Worm (Caenorhabditis elegans) whole organism, young adult: ENCODE measurements around the gene sre-42.

Source experiments
- B0019.2 ChIP-seq: fragments of 200-800 bp; sonication (Bioruptor generic); conservative IDR thresholded peaks from 2 replicates; pipeline ENCODE4 v1.3.6; 2022; ENCODE audit warnings: missing genetic modification reagents, missing genetic modification characterization, missing compliant biosample characterization
- F10E7.11 ChIP-seq: sonication (generic microtip); optimal IDR thresholded peaks from 2 replicates; lab custom pipeline; 2017; ENCODE audit warnings: mild to moderate bottlenecking, missing genetic modification characterization, moderate library complexity, missing compliant biosample characterization
- F23B12.7 ChIP-seq: sonication (generic microtip); optimal IDR thresholded peaks from 2 replicates; lab custom pipeline; 2017; ENCODE audit warnings: missing genetic modification characterization, mild to moderate bottlenecking, missing compliant biosample characterization, antibody characterized with exemption, moderate library complexity; ENCODE audit not compliant: insufficient read depth
- F37B4.10 ChIP-seq: fragments of 200-800 bp; sonication (Bioruptor generic); IDR thresholded peaks from 2 replicates; pipeline ENCODE4 v1.3.6; 2022; ENCODE audit warnings: missing genetic modification characterization, missing compliant biosample characterization
- F39B2.1 ChIP-seq: fragments of 200-800 bp; sonication (Bioruptor generic); IDR thresholded peaks from 2 replicates; pipeline ENCODE4 v1.3.6; 2022; ENCODE audit warnings: missing genetic modification reagents, missing genetic modification characterization, missing compliant biosample characterization
- K12H6.12 ChIP-seq: fragments of 200-800 bp; sonication (Bioruptor generic); optimal IDR thresholded peaks from 2 replicates; lab custom pipeline; 2018; ENCODE audit warnings: mild to moderate bottlenecking, missing genetic modification characterization, missing compliant biosample characterization
- Y53F4B.3 ChIP-seq: fragments of 200-800 bp; sonication (Bioruptor generic); IDR thresholded peaks from 2 replicates; pipeline ENCODE4 v1.3.6; 2022; ENCODE audit warnings: missing genetic modification reagents, missing genetic modification characterization, missing compliant biosample characterization
- Y79H2A.3 ChIP-seq: fragments of 200-800 bp; sonication (Bioruptor generic); conservative IDR thresholded peaks from 2 replicates; pipeline ENCODE4 v1.3.6; 2022; ENCODE audit warnings: missing genetic modification reagents, missing genetic modification characterization, missing compliant biosample characterization
- akir-1 ChIP-seq: fragments of 200-800 bp; sonication (Bioruptor generic); optimal IDR thresholded peaks from 2 replicates; lab custom pipeline; 2018; ENCODE audit warnings: mild to moderate bottlenecking, missing genetic modification characterization, moderate library complexity, missing compliant biosample characterization
- ama-1 ChIP-seq, 3 experiments: fragments of 150-350 bp in 1 of 3; sonication (generic microtip) in 2 of 3; optimal IDR thresholded peaks; 2 replicates each; lab custom pipeline; 2014 to 2018; ENCODE audit warnings: missing biosample characterization in 2 of 3, missing genetic modification characterization in 2 of 3, missing genetic modification reagents in 2 of 3
- aptf-2 ChIP-seq: fragments of 200-800 bp; sonication (Bioruptor generic); conservative IDR thresholded peaks from 2 replicates; pipeline ENCODE4 v1.3.6; 2022; ENCODE audit warnings: missing genetic modification reagents, missing genetic modification characterization, missing compliant biosample characterization
- aptf-3 ChIP-seq: fragments of 200-800 bp; sonication (Bioruptor generic); IDR thresholded peaks from 2 replicates; pipeline ENCODE4 v1.3.6; 2022; ENCODE audit warnings: missing genetic modification characterization, missing compliant biosample characterization
- athp-1 ChIP-seq: sonication (generic microtip); optimal IDR thresholded peaks from 2 replicates; lab custom pipeline; 2017; ENCODE audit warnings: mild to moderate bottlenecking, missing genetic modification characterization, missing compliant biosample characterization
- attf-6 ChIP-seq: fragments of 200-800 bp; sonication (Bioruptor generic); IDR thresholded peaks from 2 replicates; pipeline ENCODE4 v1.3.6; 2022; ENCODE audit warnings: missing genetic modification reagents, missing genetic modification characterization, missing compliant biosample characterization
- bed-1 ChIP-seq: fragments of 200-800 bp; sonication (Bioruptor generic); IDR thresholded peaks from 2 replicates; pipeline ENCODE4 v1.3.6; 2022; ENCODE audit warnings: missing genetic modification reagents, missing genetic modification characterization, missing compliant biosample characterization
- cebp-1 ChIP-seq, 2 experiments: fragments of 200-800 bp in 1 of 2; sonication (Bioruptor generic) in 1 of 2; sonication (generic microtip) in 1 of 2; IDR thresholded peaks in 1 of 2; optimal IDR thresholded peaks in 1 of 2; 2 replicates each; pipeline versions ENCODE4 v1.3.6 to Lab custom; 2017 to 2022; ENCODE audit warnings: missing compliant biosample characterization in 2 of 2, missing genetic modification characterization in 2 of 2, mild to moderate bottlenecking in 1 of 2, missing genetic modification reagents in 1 of 2, moderate library complexity in 1 of 2
- ceh-100 ChIP-seq: fragments of 200-800 bp; sonication (Bioruptor generic); IDR thresholded peaks from 2 replicates; pipeline ENCODE4 v1.3.6; 2022; ENCODE audit warnings: missing genetic modification reagents, missing genetic modification characterization, missing compliant biosample characterization
- ceh-40 ChIP-seq: fragments of 200-800 bp; sonication (Bioruptor generic); IDR thresholded peaks from 2 replicates; pipeline ENCODE4 v1.3.6; 2022; ENCODE audit warnings: missing genetic modification characterization, missing compliant biosample characterization
- ceh-58 ChIP-seq: fragments of 200-800 bp; sonication (Bioruptor generic); IDR thresholded peaks from 2 replicates; pipeline ENCODE4 v1.3.6; 2022; ENCODE audit warnings: missing genetic modification characterization, missing compliant biosample characterization
- dox-1 ChIP-seq: fragments of 200-800 bp; sonication (Bioruptor generic); IDR thresholded peaks from 2 replicates; pipeline ENCODE4 v1.3.6; 2022; ENCODE audit warnings: missing genetic modification reagents, missing genetic modification characterization, missing compliant biosample characterization
- dpl-1 ChIP-seq: fragments of 150-350 bp; optimal IDR thresholded peaks from 2 replicates; lab custom pipeline; 2014; ENCODE audit warnings: missing biosample characterization, missing genetic modification reagents, missing genetic modification characterization
- efl-1 ChIP-seq: fragments of 150-350 bp; optimal IDR thresholded peaks from 2 replicates; lab custom pipeline; 2014; ENCODE audit warnings: missing biosample characterization, missing genetic modification reagents, missing genetic modification characterization
- egl-44 ChIP-seq: fragments of 200-800 bp; sonication (Bioruptor generic); IDR thresholded peaks from 2 replicates; pipeline ENCODE4 v1.3.6; 2022; ENCODE audit warnings: missing genetic modification reagents, missing genetic modification characterization, missing compliant biosample characterization
- egrh-3 ChIP-seq: fragments of 200-800 bp; sonication (Bioruptor generic); IDR thresholded peaks from 2 replicates; pipeline ENCODE4 v1.3.6; 2022; ENCODE audit warnings: missing genetic modification reagents, missing genetic modification characterization, missing compliant biosample characterization
- him-1 ChIP-seq: sonication (generic microtip); optimal IDR thresholded peaks from 2 replicates; lab custom pipeline; 2016; ENCODE audit warnings: missing genotype, missing genetic modification reagents, missing genetic modification characterization, missing compliant biosample characterization
- hlh-26 ChIP-seq: fragments of 200-800 bp; sonication (Bioruptor generic); conservative IDR thresholded peaks from 2 replicates; pipeline ENCODE4 v1.3.6; 2022; ENCODE audit warnings: missing genetic modification reagents, missing genetic modification characterization, missing compliant biosample characterization
- hsf-1 ChIP-seq: fragments of 200-800 bp; sonication (Bioruptor generic); IDR thresholded peaks from 2 replicates; pipeline ENCODE4 v1.3.6; 2022; ENCODE audit warnings: missing genetic modification reagents, missing genetic modification characterization, missing compliant biosample characterization
- let-526 ChIP-seq: fragments of 200-800 bp; sonication (Bioruptor generic); IDR thresholded peaks from 2 replicates; pipeline ENCODE4 v1.3.6; 2022; ENCODE audit warnings: missing genetic modification reagents, missing genetic modification characterization, missing compliant biosample characterization
- let-607 ChIP-seq, 2 experiments: fragments of 200-800 bp in 1 of 2; sonication (Bioruptor generic) in 1 of 2; sonication (generic microtip) in 1 of 2; optimal IDR thresholded peaks; 2 replicates each; lab custom pipeline; 2016 to 2018; ENCODE audit warnings: mild to moderate bottlenecking in 2 of 2, missing compliant biosample characterization in 2 of 2, missing genetic modification characterization in 2 of 2, moderate library complexity in 2 of 2, missing genotype in 1 of 2
- lin-35 ChIP-seq, 3 experiments: fragments of 150-350 bp in 2 of 3; sonication (generic microtip) in 1 of 3; optimal IDR thresholded peaks; 2 replicates each; lab custom pipeline; 2014 to 2018; ENCODE audit warnings: missing biosample characterization in 3 of 3, missing genetic modification characterization in 3 of 3, missing genetic modification reagents in 3 of 3
- lin-40 ChIP-seq: sonication (generic microtip); optimal IDR thresholded peaks from 2 replicates; lab custom pipeline; 2016; ENCODE audit warnings: missing genetic modification characterization, mild to moderate bottlenecking, missing compliant biosample characterization, missing genotype, missing genetic modification reagents
- lin-54 ChIP-seq: fragments of 200-800 bp; sonication (Bioruptor generic); optimal IDR thresholded peaks from 2 replicates; lab custom pipeline; 2018; ENCODE audit warnings: mild to moderate bottlenecking, missing genetic modification characterization, missing compliant biosample characterization
- madf-3 ChIP-seq: fragments of 200-800 bp; sonication (Bioruptor generic); IDR thresholded peaks from 2 replicates; pipeline ENCODE4 v1.3.6; 2022; ENCODE audit warnings: missing genetic modification reagents, missing genetic modification characterization, missing compliant biosample characterization
- madf-6 ChIP-seq: fragments of 200-800 bp; sonication (Bioruptor generic); IDR thresholded peaks from 2 replicates; pipeline ENCODE4 v1.3.6; 2022; ENCODE audit warnings: missing genetic modification reagents, missing genetic modification characterization, missing compliant biosample characterization
- mcd-1 ChIP-seq: fragments of 200-800 bp; sonication (Bioruptor generic); IDR thresholded peaks from 2 replicates; pipeline ENCODE4 v1.3.6; 2022; ENCODE audit warnings: missing genetic modification reagents, missing genetic modification characterization, missing compliant biosample characterization
- mxl-1 ChIP-seq: sonication (generic microtip); optimal IDR thresholded peaks from 2 replicates; lab custom pipeline; 2016; ENCODE audit warnings: missing genetic modification characterization, missing compliant biosample characterization
- nfya-1 ChIP-seq: sonication (generic microtip); optimal IDR thresholded peaks from 2 replicates; lab custom pipeline; 2017; ENCODE audit warnings: antibody characterized with exemption, missing compliant biosample characterization, missing genetic modification characterization, borderline replicate concordance; ENCODE audit not compliant: insufficient read depth
- nhr-179 ChIP-seq: sonication (generic microtip); optimal IDR thresholded peaks from 2 replicates; lab custom pipeline; 2016; ENCODE audit warnings: mild to moderate bottlenecking, missing genetic modification characterization, missing compliant biosample characterization
- nhr-27 ChIP-seq: fragments of 200-800 bp; sonication (Bioruptor generic); optimal IDR thresholded peaks from 2 replicates; lab custom pipeline; 2018; ENCODE audit warnings: mild to moderate bottlenecking, missing genetic modification characterization, moderate library complexity, missing compliant biosample characterization
- nhr-90 ChIP-seq: sonication (generic microtip); optimal IDR thresholded peaks from 2 replicates; lab custom pipeline; 2016; ENCODE audit warnings: missing genotype, mild to moderate bottlenecking, missing genetic modification characterization, missing compliant biosample characterization
- pbrm-1 ChIP-seq: fragments of 200-800 bp; sonication (Bioruptor generic); IDR thresholded peaks from 2 replicates; pipeline ENCODE4 v1.3.6; 2022; ENCODE audit warnings: missing genetic modification reagents, missing genetic modification characterization, missing compliant biosample characterization
- sea-2 ChIP-seq: fragments of 200-800 bp; sonication (Bioruptor generic); IDR thresholded peaks from 2 replicates; pipeline ENCODE4 v1.3.6; 2022; ENCODE audit warnings: missing genetic modification characterization, missing compliant biosample characterization
- somi-1 ChIP-seq: fragments of 200-800 bp; sonication (Bioruptor generic); optimal IDR thresholded peaks from 2 replicates; lab custom pipeline; 2018; ENCODE audit warnings: mild to moderate bottlenecking, missing genetic modification characterization, missing compliant biosample characterization
- tlf-1 ChIP-seq: fragments of 200-800 bp; sonication (Bioruptor generic); optimal IDR thresholded peaks from 2 replicates; lab custom pipeline; 2018; ENCODE audit warnings: mild to moderate bottlenecking, missing genetic modification characterization, missing compliant biosample characterization
- xnd-1 ChIP-seq: sonication (generic microtip); optimal IDR thresholded peaks from 2 replicates; lab custom pipeline; 2016; ENCODE audit warnings: missing genotype, missing genetic modification reagents, missing genetic modification characterization, missing compliant biosample characterization
- zfh-2 ChIP-seq: fragments of 200-800 bp; sonication (Bioruptor generic); conservative IDR thresholded peaks from 2 replicates; pipeline ENCODE4 v1.3.6; 2022; ENCODE audit warnings: missing genetic modification reagents, missing genetic modification characterization, missing compliant biosample characterization
- ztf-18 ChIP-seq: sonication (generic microtip); optimal IDR thresholded peaks from 2 replicates; lab custom pipeline; 2016; ENCODE audit warnings: missing genotype, mild to moderate bottlenecking, missing genetic modification characterization, missing compliant biosample characterization
- ztf-26 ChIP-seq: sonication (generic microtip); optimal IDR thresholded peaks from 2 replicates; lab custom pipeline; 2017; ENCODE audit warnings: missing genetic modification characterization, missing compliant biosample characterization

Gene sre-42

ce11 chrII:12344787-12345186, 41.9 kb downstream of the sre-42 start, which contains the start of gene C44C11.6 (continued):
- TF ChIP-seq akir-1 (GFP tag; lab: Kevin White, UChicago) = no peak
- TF ChIP-seq Y53F4B.3 (GFP tag; lab: Robert Waterston, UW) = no peak
- no peak for TF ChIP-seq xnd-1 (tag; lab: Kevin White, UChicago)
- no peak for TF ChIP-seq F39B2.1 (GFP tag; lab: Robert Waterston, UW)
- TF ChIP-seq somi-1 (GFP tag; lab: Kevin White, UChicago) = no peak
- no peak for TF ChIP-seq egrh-3 (GFP tag; lab: Robert Waterston, UW)
- TF ChIP-seq madf-3 (GFP tag; lab: Robert Waterston, UW) = no peak
- TF ChIP-seq cebp-1 (GFP tag; IDR thresholded peaks at IDR 0.05; lab: Robert Waterston, UW) = no peak
- peak; percentile 12 for TF ChIP-seq cebp-1 (tag; optimal IDR thresholded peaks at IDR 0.05; lab: Kevin White, UChicago)
- no peak for TF ChIP-seq athp-1 (tag; lab: Kevin White, UChicago)
- no peak for TF ChIP-seq tlf-1 (GFP tag; lab: Kevin White, UChicago)
- no peak for TF ChIP-seq nhr-179 (tag; lab: Kevin White, UChicago)
- TF ChIP-seq ztf-18 (tag; lab: Kevin White, UChicago) = no peak
- TF ChIP-seq F23B12.7 = no peak
- peak; percentile 6 for TF ChIP-seq nhr-27
- TF ChIP-seq lin-40 (tag; lab: Kevin White, UChicago) = no peak
- no peak for TF ChIP-seq aptf-2
- no peak for TF ChIP-seq hlh-26
- TF ChIP-seq Y79H2A.3 (GFP tag; lab: Robert Waterston, UW) = no peak
- TF ChIP-seq efl-1 = no peak
- TF ChIP-seq sea-2 (GFP tag; lab: Robert Waterston, UW) = no peak
- no peak for TF ChIP-seq egl-44 (GFP tag; lab: Robert Waterston, UW)
- 0 out of 2 replicates have a peak, but pooled peaks have one; percentile 12 for TF ChIP-seq pbrm-1 (GFP tag; lab: Robert Waterston, UW)
- TF ChIP-seq mxl-1 (tag; lab: Kevin White, UChicago) = no peak
- TF ChIP-seq lin-54 = no peak
- TF ChIP-seq ceh-58 (GFP tag; lab: Robert Waterston, UW) = no peak
- peak; percentile 34 for TF ChIP-seq mcd-1 (GFP tag; lab: Robert Waterston, UW)
- no peak for TF ChIP-seq F10E7.11
- TF ChIP-seq hsf-1 (GFP tag; lab: Robert Waterston, UW) = 0 out of 2 replicates have a peak, but pooled peaks have one; percentile 24
- no peak for TF ChIP-seq ceh-100 (GFP tag; lab: Robert Waterston, UW)
- no peak for TF ChIP-seq let-607 (tag; optimal IDR thresholded peaks at IDR 0.05; lab: Kevin White, UChicago)
- TF ChIP-seq dpl-1 (GFP tag; lab: Kevin White, UChicago) = no peak
- no peak for TF ChIP-seq lin-35 (GFP tag; optimal IDR thresholded peaks at IDR 0.05; lab: Kevin White, UChicago)
- TF ChIP-seq ama-1 (optimal IDR thresholded peaks at IDR 0.05; lab: Kevin White, UChicago) = no peak
- TF ChIP-seq ama-1 (GFP tag; optimal IDR thresholded peaks at IDR 0.05; lab: Kevin White, UChicago) = no peak
- no peak for TF ChIP-seq ztf-26 (tag; lab: Kevin White, UChicago)
- 0 out of 2 replicates have a peak, but pooled peaks have one; percentile 30 for TF ChIP-seq dox-1 (GFP tag; lab: Robert Waterston, UW)
- no peak for TF ChIP-seq aptf-3 (GFP tag; lab: Robert Waterston, UW)
- TF ChIP-seq bed-1 = no peak
- no peak for TF ChIP-seq ceh-40 (GFP tag; lab: Robert Waterston, UW)
- no peak for TF ChIP-seq attf-6
- TF ChIP-seq nfya-1 (tag; lab: Kevin White, UChicago) = no peak
- TF ChIP-seq let-526 (GFP tag; lab: Robert Waterston, UW) = no peak
- TF ChIP-seq F37B4.10 = 0 out of 2 replicates have a peak, but pooled peaks have one; percentile 33
- TF ChIP-seq K12H6.12 (tag; lab: Kevin White, UChicago) = no peak
- TF ChIP-seq madf-6 (GFP tag; lab: Robert Waterston, UW) = no peak
- TF ChIP-seq zfh-2 = peak; percentile 83
- TF ChIP-seq B0019.2 (GFP tag; lab: Robert Waterston, UW) = no peak
- TF ChIP-seq him-1 (tag; lab: Kevin White, UChicago) = peak; percentile 18
- TF ChIP-seq nhr-90 = no peak
